Worm (Caenorhabditis elegans) whole organism, midembryonic: Measurements from ENCODE around the gene ham-3.

Experiments used
- T22C8.4 ChIP-seq: fragments of 200-800 bp; sonication (Bioruptor generic); IDR thresholded peaks from 2 replicates; pipeline ENCODE4 v1.3.6; 2022; ENCODE audit warnings: missing genetic modification characterization, missing compliant biosample characterization
- cog-1 ChIP-seq: sonication (generic microtip); optimal IDR thresholded peaks from 2 replicates; lab custom pipeline; 2016; ENCODE audit warnings: missing genetic modification characterization, missing compliant biosample characterization
- flt-1 ChIP-seq: fragments of 200-800 bp; sonication (Bioruptor generic); IDR thresholded peaks from 2 replicates; pipeline ENCODE4 v1.3.6; 2022; ENCODE audit warnings: missing genetic modification characterization, missing compliant biosample characterization
- klf-2 ChIP-seq: fragments of 200-800 bp; sonication (Bioruptor generic); conservative IDR thresholded peaks from 2 replicates; pipeline ENCODE4 v1.3.6; 2022; ENCODE audit warnings: missing genetic modification reagents, missing genetic modification characterization, missing compliant biosample characterization
- med-1 ChIP-seq: sonication (generic microtip); optimal IDR thresholded peaks from 2 replicates; lab custom pipeline; 2017; ENCODE audit warnings: missing genetic modification characterization, mild to moderate bottlenecking, missing compliant biosample characterization, antibody characterized with exemption, missing genetic modification reagents; ENCODE audit not compliant: insufficient read depth
- ref-1 ChIP-seq: fragments of 200-800 bp; sonication (Bioruptor generic); conservative IDR thresholded peaks from 2 replicates; pipeline ENCODE4 v1.3.6; 2022; ENCODE audit warnings: missing genetic modification reagents, missing genetic modification characterization, missing compliant biosample characterization
- tab-1 ChIP-seq: fragments of 200-800 bp; sonication (Bioruptor generic); IDR thresholded peaks from 2 replicates; pipeline ENCODE4 v1.3.6; 2022; ENCODE audit warnings: missing genetic modification characterization, missing compliant biosample characterization
- ztf-23 ChIP-seq: fragments of 200-800 bp; sonication (Bioruptor generic); IDR thresholded peaks from 2 replicates; pipeline ENCODE4 v1.3.6; 2022; ENCODE audit warnings: missing genetic modification reagents, missing genetic modification characterization, missing compliant biosample characterization
- ztf-29 ChIP-seq: fragments of 200-800 bp; sonication (Bioruptor generic); IDR thresholded peaks from 2 replicates; pipeline ENCODE4 v1.3.6; 2022; ENCODE audit warnings: missing genetic modification reagents, missing genetic modification characterization, missing compliant biosample characterization

Gene ham-3

ce11 chrIII:10120076-10120831 lies at the start of gene ham-3, which contains the start of gene gtf-2H3:
Gene ham-3, plus strand, starts transcription at chrIII:10120781.
Gene gtf-2H3, minus strand, starts transcription at chrIII:10120148.
- TF ChIP-seq T22C8.4 (GFP tag; lab: Robert Waterston, UW): peak; percentile 89
- no peak for TF ChIP-seq klf-2 (GFP tag; lab: Robert Waterston, UW)

- TF ChIP-seq T22C8.4 (GFP tag; lab: Robert Waterston, UW) (no peak), tab-1 (GFP tag; lab: Robert Waterston, UW) (no peak), cog-1 (tag; lab: Kevin White, UChicago) (no peak), flt-1 (GFP tag; lab: Robert Waterston, UW) (no peak), klf-2 (GFP tag; lab: Robert Waterston, UW) (no peak), ref-1 (GFP tag; lab: Robert Waterston, UW) (no peak), med-1 (GFP tag; lab: Kevin White, UChicago) (no peak), ztf-23 (GFP tag; lab: Robert Waterston, UW) (no peak), ztf-29 (no peak)
Measured at ce11 chrIII:10076042-10076441, 44.5 kb upstream of the ham-3 start.

- TF ChIP-seq cog-1 (tag; lab: Kevin White, UChicago) (no peak), T22C8.4 (GFP tag; lab: Robert Waterston, UW) (no peak), ref-1 (GFP tag; lab: Robert Waterston, UW) (no peak), ztf-23 (GFP tag; lab: Robert Waterston, UW) (no peak), tab-1 (GFP tag; lab: Robert Waterston, UW) (no peak), ztf-29 (no peak)
Measured at ce11 chrIII:10078151-10078550, 42.4 kb upstream of the ham-3 start, which contains the start of gene T16G12.9. Gene T16G12.9, minus strand, starts transcription at chrIII:10078251.

- no peak for TF ChIP-seq tab-1 (GFP tag; lab: Robert Waterston, UW)
- no peak for TF ChIP-seq ztf-23 (GFP tag; lab: Robert Waterston, UW)
- no peak for TF ChIP-seq klf-2 (GFP tag; lab: Robert Waterston, UW)
- TF ChIP-seq cog-1 (tag; lab: Kevin White, UChicago): no peak
- TF ChIP-seq ztf-29: no peak
- TF ChIP-seq flt-1 (GFP tag; lab: Robert Waterston, UW): no peak
- no peak for TF ChIP-seq T22C8.4 (GFP tag; lab: Robert Waterston, UW)
- no peak for TF ChIP-seq med-1 (GFP tag; lab: Kevin White, UChicago)
- no peak for TF ChIP-seq ref-1 (GFP tag; lab: Robert Waterston, UW)
Measured at ce11 chrIII:10078784-10079183, 41.8 kb upstream of the ham-3 start.

- TF ChIP-seq med-1 (GFP tag; lab: Kevin White, UChicago): no peak
Measured at ce11 chrIII:10083242-10083641, 37.3 kb upstream of the ham-3 start, which contains the start of gene T16H12.3. Gene T16H12.3, minus strand, starts transcription at chrIII:10083292.

- TF ChIP-seq ztf-29 (no peak), tab-1 (GFP tag; lab: Robert Waterston, UW) (no peak), med-1 (GFP tag; lab: Kevin White, UChicago) (no peak), ref-1 (GFP tag; lab: Robert Waterston, UW) (no peak), klf-2 (GFP tag; lab: Robert Waterston, UW) (no peak), T22C8.4 (GFP tag; lab: Robert Waterston, UW) (no peak), ztf-23 (GFP tag; lab: Robert Waterston, UW) (no peak), flt-1 (GFP tag; lab: Robert Waterston, UW) (no peak), cog-1 (tag; lab: Kevin White, UChicago) (no peak)
Measured at ce11 chrIII:10085103-10085502, 35.5 kb upstream of the ham-3 start, which contains the start of gene T16H12.13. Gene T16H12.13, plus strand, starts transcription at chrIII:10085403.

ce11 chrIII:10085574-10085973 lies 35.0 kb upstream of the ham-3 start:
- TF ChIP-seq ztf-29: no peak
- no peak for TF ChIP-seq med-1 (GFP tag; lab: Kevin White, UChicago)
- no peak for TF ChIP-seq T22C8.4 (GFP tag; lab: Robert Waterston, UW)
- TF ChIP-seq flt-1 (GFP tag; lab: Robert Waterston, UW): no peak
- TF ChIP-seq tab-1 (GFP tag; lab: Robert Waterston, UW): no peak

- no peak for TF ChIP-seq ztf-23 (GFP tag; lab: Robert Waterston, UW)
- no peak for TF ChIP-seq med-1 (GFP tag; lab: Kevin White, UChicago)
- no peak for TF ChIP-seq klf-2 (GFP tag; lab: Robert Waterston, UW)
- no peak for TF ChIP-seq ztf-29
- no peak for TF ChIP-seq T22C8.4 (GFP tag; lab: Robert Waterston, UW)
- no peak for TF ChIP-seq ref-1 (GFP tag; lab: Robert Waterston, UW)
Measured at ce11 chrIII:10085983-10086382, 34.6 kb upstream of the ham-3 start, which contains the start of gene T16H12.2. Gene T16H12.2, plus strand, starts transcription at chrIII:10086283.

ce11 chrIII:10088508-10088981 lies 32.0 kb upstream of the ham-3 start, which contains the start of gene hal-2:
Gene hal-2, minus strand, starts transcription at chrIII:10088931.
- TF ChIP-seq T22C8.4 (GFP tag; lab: Robert Waterston, UW) (no peak), flt-1 (GFP tag; lab: Robert Waterston, UW) (no peak), med-1 (GFP tag; lab: Kevin White, UChicago) (no peak), ztf-29 (no peak), ref-1 (GFP tag; lab: Robert Waterston, UW) (no peak)

- TF ChIP-seq flt-1 (GFP tag; lab: Robert Waterston, UW) (no peak), ztf-23 (GFP tag; lab: Robert Waterston, UW) (no peak), ref-1 (GFP tag; lab: Robert Waterston, UW) (no peak), T22C8.4 (GFP tag; lab: Robert Waterston, UW) (no peak), ztf-29 (no peak), tab-1 (GFP tag; lab: Robert Waterston, UW) (no peak), med-1 (GFP tag; lab: Kevin White, UChicago) (no peak)
Measured at ce11 chrIII:10090685-10091084, 29.9 kb upstream of the ham-3 start, which contains the start of gene gtf-2H2C. Gene gtf-2H2C, minus strand, starts transcription at chrIII:10090785.
